Fruit fly (Drosophila melanogaster): ENCODE data around the gene TyrRS.

Gene TyrRS

dm6 chr3L:16419059-16419773 is at the start of gene TyrRS, which contains the start of gene CG33158:
Gene TyrRS (minus strand): TSS chr3L:16419302.
Gene CG33158 (plus strand): TSS chr3L:16419597.
- no peak for TF ChIP-seq Sox102F (GFP tag; optimal IDR thresholded peaks at IDR 0.05)
- TF ChIP-seq CG11902 (GFP tag; optimal IDR thresholded peaks at IDR 0.05): no peak
- TF ChIP-seq CG10669 (GFP tag; optimal IDR thresholded peaks at IDR 0.05): no peak
- no peak for TF ChIP-seq Hr39 (GFP tag; optimal IDR thresholded peaks at IDR 0.05)
- no peak for TF ChIP-seq CG1621 (tag; optimal IDR thresholded peaks at IDR 0.05)
- no peak for TF ChIP-seq pdm3 (GFP tag; optimal IDR thresholded peaks at IDR 0.05)
- no peak for TF ChIP-seq Blimp-1 (GFP tag; optimal IDR thresholded peaks at IDR 0.05)
- TF ChIP-seq CG8319 (GFP tag; optimal IDR thresholded peaks at IDR 0.05): no peak
- TF ChIP-seq eg (GFP tag; IDR thresholded peaks at IDR 0.05): no peak
- TF ChIP-seq net (GFP tag; optimal IDR thresholded peaks at IDR 0.05): no peak
- TF ChIP-seq acj6 (GFP tag; optimal IDR thresholded peaks at IDR 0.05): no peak
- no peak for TF ChIP-seq fkh (GFP tag; optimal IDR thresholded peaks at IDR 0.05)
- no peak for TF ChIP-seq CG4318 (GFP tag; optimal IDR thresholded peaks at IDR 0.05)
- no peak for TF ChIP-seq Eip78C (GFP tag)
- no peak for TF ChIP-seq Eip75B (GFP tag; optimal IDR thresholded peaks at IDR 0.05)
- no peak for TF ChIP-seq Met (GFP tag; optimal IDR thresholded peaks at IDR 0.05)
- no peak for TF ChIP-seq CG6163 (GFP tag; IDR thresholded peaks at IDR 0.05)
- no peak for TF ChIP-seq Hr4 (GFP tag; optimal IDR thresholded peaks at IDR 0.05)
- TF ChIP-seq CG32006 (GFP tag; optimal IDR thresholded peaks at IDR 0.05): no peak
- TF ChIP-seq esn (GFP tag; optimal IDR thresholded peaks at IDR 0.05): no peak

dm6 chr3L:16463846-16464245 is 44.7 kb upstream of the TyrRS start:
- TF ChIP-seq dsx (GFP tag; optimal IDR thresholded peaks at IDR 0.05; ENCODE audit: poor library complexity, severe bottlenecking): peak; percentile 37
- peak; percentile 52 for TF ChIP-seq net (GFP tag; optimal IDR thresholded peaks at IDR 0.05)
- TF ChIP-seq CG6808 (GFP tag; optimal IDR thresholded peaks at IDR 0.05): peak; percentile 44
- peak; percentile 38 for TF ChIP-seq OdsH (GFP tag; optimal IDR thresholded peaks at IDR 0.05)
- TF ChIP-seq Met (GFP tag; optimal IDR thresholded peaks at IDR 0.05): no peak
- no peak for TF ChIP-seq CG1621 (tag; optimal IDR thresholded peaks at IDR 0.05)
- peak; percentile 59 for TF ChIP-seq CG3032 (tag; optimal IDR thresholded peaks at IDR 0.05)
- no peak for TF ChIP-seq topi (GFP tag; optimal IDR thresholded peaks at IDR 0.05)
- peak in 1 of 2 experiments; percentile 69 for TF ChIP-seq salr (GFP tag; optimal IDR thresholded peaks at IDR 0.05)
- TF ChIP-seq dac (GFP tag; optimal IDR thresholded peaks at IDR 0.05): no peak
- no peak for TF ChIP-seq svp (GFP tag)
- no peak for TF ChIP-seq lz (GFP tag; optimal IDR thresholded peaks at IDR 0.05)
- peak; percentile 42 for TF ChIP-seq acj6 (GFP tag; optimal IDR thresholded peaks at IDR 0.05)
- TF ChIP-seq CG10631 (GFP tag; optimal IDR thresholded peaks at IDR 0.05): peak; percentile 53
- TF ChIP-seq Smox (GFP tag; optimal IDR thresholded peaks at IDR 0.05): no peak
- TF ChIP-seq CG34406 (GFP tag; optimal IDR thresholded peaks at IDR 0.05): peak; percentile 54
- TF ChIP-seq CG11294 (GFP tag; IDR thresholded peaks at IDR 0.05): no peak
- peak; percentile 48 for TF ChIP-seq Lpt (GFP tag; optimal IDR thresholded peaks at IDR 0.05)
- TF ChIP-seq CG8119 (GFP tag; IDR thresholded peaks at IDR 0.05): peak; percentile 58
- peak; percentile 63 for TF ChIP-seq CG3919 (GFP tag; optimal IDR thresholded peaks at IDR 0.05)
- peak; percentile 25 for TF ChIP-seq CG11902 (GFP tag; optimal IDR thresholded peaks at IDR 0.05)
- TF ChIP-seq fd85E (GFP tag; optimal IDR thresholded peaks at IDR 0.05): no peak
- no peak for TF ChIP-seq cyc (GFP tag; optimal IDR thresholded peaks at IDR 0.05)
- TF ChIP-seq CG9139 (GFP tag; optimal IDR thresholded peaks at IDR 0.05): peak; percentile 35
- TF ChIP-seq CG15336 (GFP tag; IDR thresholded peaks at IDR 0.05): peak; percentile 71
- TF ChIP-seq Hr4 (GFP tag; optimal IDR thresholded peaks at IDR 0.05): peak; percentile 62
- TF ChIP-seq CG31627 (GFP tag; optimal IDR thresholded peaks at IDR 0.05): no peak
- TF ChIP-seq Ets21C (GFP tag; optimal IDR thresholded peaks at IDR 0.05): no peak
- no peak for TF ChIP-seq esn (GFP tag; optimal IDR thresholded peaks at IDR 0.05)
- no peak for TF ChIP-seq Blimp-1 (GFP tag; optimal IDR thresholded peaks at IDR 0.05)
- peak; percentile 11 for TF ChIP-seq spab (GFP tag; optimal IDR thresholded peaks at IDR 0.05)
- TF ChIP-seq eg (GFP tag; IDR thresholded peaks at IDR 0.05): peak; percentile 34; the same call in 2 of the 3 replicates
- TF ChIP-seq CG4318 (GFP tag; optimal IDR thresholded peaks at IDR 0.05): peak; percentile 72
- TF ChIP-seq CG10669 (GFP tag; optimal IDR thresholded peaks at IDR 0.05): peak; percentile 38
- peak; percentile 80 for TF ChIP-seq Eip78C (GFP tag)
- peak; percentile 64 for TF ChIP-seq CG6276 (GFP tag; optimal IDR thresholded peaks at IDR 0.05)
- no peak for TF ChIP-seq Sox15 (GFP tag; optimal IDR thresholded peaks at IDR 0.05)
- peak; percentile 84 for TF ChIP-seq CG32006 (GFP tag; optimal IDR thresholded peaks at IDR 0.05)
- TF ChIP-seq CG6163 (GFP tag; IDR thresholded peaks at IDR 0.05): peak; percentile 42; the same call in 2 of the 3 replicates
- TF ChIP-seq CG8632 (GFP tag; optimal IDR thresholded peaks at IDR 0.05): peak; percentile 34
- TF ChIP-seq Eip75B (GFP tag; optimal IDR thresholded peaks at IDR 0.05): no peak
- TF ChIP-seq achi (GFP tag; optimal IDR thresholded peaks at IDR 0.05): peak; percentile 67
